Worm (Caenorhabditis elegans): ENCODE data around the gene math-8.

Gene math-8

DNA sequence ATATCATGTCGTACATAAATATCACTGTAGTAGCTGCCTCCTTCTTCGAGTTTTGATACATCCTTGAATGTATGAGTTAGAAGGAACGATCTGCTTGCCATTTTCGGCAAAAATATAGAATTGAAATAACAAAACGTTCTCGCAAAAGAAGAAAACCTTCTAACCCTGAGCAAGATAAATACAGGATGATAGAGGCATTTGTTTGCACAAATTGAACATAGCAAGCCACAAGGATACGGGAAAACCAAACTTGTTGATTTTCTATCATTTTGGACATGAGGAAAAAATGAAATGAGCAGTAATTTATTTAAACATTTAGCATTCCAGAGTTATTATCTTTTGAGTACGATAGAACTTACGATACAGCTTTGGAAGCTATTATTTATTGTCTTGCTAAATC, at the start of gene math-8:
TSS of gene math-8 (minus strand) at position 101 of the 400 bp plus-strand sequence.
- TF ChIP-seq tbp1 (GFP tag; optimal IDR thresholded peaks at IDR 0.05): no peak
- no peak for TF ChIP-seq nhr-90 (tag; optimal IDR thresholded peaks at IDR 0.05)
- TF ChIP-seq B0019.2 (GFP tag; conservative IDR thresholded peaks at IDR 0.05): no peak
- TF ChIP-seq dpff-1 (tag; optimal IDR thresholded peaks at IDR 0.05): no peak

ce11 chrII:1928578-1928977, 39.6 kb upstream of the math-8 start:
- TF ChIP-seq fkh-3 (tag; optimal IDR thresholded peaks at IDR 0.05): no peak
- TF ChIP-seq efl-1 (GFP tag; optimal IDR thresholded peaks at IDR 0.05): peak; percentile 19

- TF ChIP-seq ztf-22 (GFP tag; optimal IDR thresholded peaks at IDR 0.05) (no peak), F37B4.10 (GFP tag; IDR thresholded peaks at IDR 0.05) (no peak), pha-4 (tag; optimal IDR thresholded peaks at IDR 0.05) (no peak), nhr-80 (tag; optimal IDR thresholded peaks at IDR 0.05) (no peak), zim-3 (tag; optimal IDR thresholded peaks at IDR 0.05) (no peak), Y56A3A.18 (GFP tag; IDR thresholded peaks at IDR 0.05) (no peak), die-1 (tag; optimal IDR thresholded peaks at IDR 0.05) (no peak), hlh-26 (GFP tag; conservative IDR thresholded peaks at IDR 0.05) (no peak), snpc-1.1 (tag; optimal IDR thresholded peaks at IDR 0.05; ENCODE audit: insufficient read depth) (no peak), attf-6 (GFP tag; IDR thresholded peaks at IDR 0.05) (no peak), tbp1 (GFP tag; optimal IDR thresholded peaks at IDR 0.05) (no peak)
These were observed 37.2 kb upstream of the math-8 start, which contains the start of gene F52C6.2 for ce11 chrII:1926162-1926561. Gene F52C6.2 (plus strand): TSS chrII:1926462.

- TF ChIP-seq unc-62 (GFP tag; optimal IDR thresholded peaks at IDR 0.05) (no peak), hmg-1.2 (GFP tag; IDR thresholded peaks at IDR 0.05) (no peak), lsl-1 (GFP tag; optimal IDR thresholded peaks at IDR 0.05) (peak; percentile 51)
These were observed 35.5 kb upstream of the math-8 start, which contains the start of gene F52C6.3 for ce11 chrII:1924459-1924858. Gene F52C6.3 (plus strand): TSS chrII:1924759.

DNA sequence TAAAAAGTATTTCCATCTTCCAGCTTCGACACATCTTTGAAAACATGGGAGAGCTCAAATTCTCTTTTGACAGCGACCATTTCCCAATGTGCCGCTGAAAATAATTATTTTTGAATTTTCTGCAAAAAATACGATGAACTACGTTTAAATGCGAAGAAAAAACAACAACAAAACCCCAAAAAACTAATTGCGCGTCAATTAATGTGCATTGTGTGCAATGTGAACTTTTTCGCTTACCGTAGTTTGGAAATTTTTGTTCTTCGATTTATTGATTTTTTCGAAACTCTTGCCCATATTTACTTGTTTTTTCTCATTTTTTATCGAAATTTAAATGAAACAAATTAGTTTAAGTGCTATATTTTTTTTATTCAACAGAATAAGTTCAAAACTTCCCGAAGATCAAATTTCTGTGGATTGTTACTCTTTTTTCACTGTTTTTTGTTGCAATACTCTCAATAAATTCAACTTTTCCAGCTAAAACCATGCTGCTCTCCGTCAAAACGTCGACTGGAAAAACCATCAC, 33.8 kb upstream of the math-8 start, which contains the start of the genes bath-2 and F52C6.4:
TSS of gene bath-2 (minus strand) at position 101 of the 523 bp plus-strand sequence.
TSS of gene F52C6.4 (plus strand) at position 473 of the 523 bp plus-strand sequence.
- TF ChIP-seq hlh-26 (GFP tag; conservative IDR thresholded peaks at IDR 0.05): no peak
- peak; percentile 84 for TF ChIP-seq lsl-1 (GFP tag; optimal IDR thresholded peaks at IDR 0.05)
- TF ChIP-seq madf-6 (GFP tag; IDR thresholded peaks at IDR 0.05): peak; percentile 44; the same call in 1 of the 2 replicates

DNA sequence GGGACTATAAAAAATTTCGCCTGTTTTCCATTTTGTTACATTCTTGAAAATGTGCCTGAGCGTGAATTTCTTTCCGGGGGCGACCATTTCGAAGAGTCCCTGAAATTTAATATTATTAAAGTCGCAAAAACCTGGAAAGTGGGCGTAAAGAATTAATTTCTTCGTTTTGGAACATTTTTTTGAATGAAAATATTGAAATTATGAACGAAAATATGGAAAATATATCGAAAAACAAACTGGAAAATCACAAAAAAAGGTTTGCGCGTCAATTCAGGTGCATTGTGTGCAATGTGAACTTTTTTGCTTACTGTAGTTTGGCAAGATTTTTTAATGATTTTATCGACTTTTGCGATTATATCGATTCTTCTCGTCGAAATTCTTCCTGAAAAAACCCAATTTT, 32.0 kb upstream of the math-8 start, which contains the start of gene bath-7:
TSS of gene bath-7 (minus strand) at position 101 of the 400 bp plus-strand sequence.
- TF ChIP-seq lsl-1 (GFP tag; optimal IDR thresholded peaks at IDR 0.05) (peak; percentile 52), nhr-179 (tag; optimal IDR thresholded peaks at IDR 0.05) (no peak), aptf-3 (GFP tag; IDR thresholded peaks at IDR 0.05) (no peak)

ce11 chrII:1917862-1918261, 28.9 kb upstream of the math-8 start, which contains the start of gene bath-4:
Gene bath-4 (minus strand): TSS chrII:1917962.
- TF ChIP-seq lsl-1 (GFP tag; optimal IDR thresholded peaks at IDR 0.05) (peak; percentile 33), ztf-18 (tag; optimal IDR thresholded peaks at IDR 0.05) (no peak)

- TF ChIP-seq Y53G8AR.9 (GFP tag; conservative IDR thresholded peaks at IDR 0.05) (no peak), hlh-26 (GFP tag; conservative IDR thresholded peaks at IDR 0.05) (no peak), ztf-3 (GFP tag; optimal IDR thresholded peaks at IDR 0.05) (no peak), fkh-3 (tag; optimal IDR thresholded peaks at IDR 0.05) (no peak), ceh-79 (tag; optimal IDR thresholded peaks at IDR 0.05) (no peak), egl-44 (GFP tag; IDR thresholded peaks at IDR 0.05) (no peak), nhr-90 (tag; optimal IDR thresholded peaks at IDR 0.05) (no peak), dpl-1 (GFP tag; optimal IDR thresholded peaks at IDR 0.05) (no peak), ztf-6 (GFP tag; IDR thresholded peaks at IDR 0.05) (no peak), cebp-1 (GFP tag; IDR thresholded peaks at IDR 0.05) (no peak), cebp-1 (tag; optimal IDR thresholded peaks at IDR 0.05) (no peak), mcd-1 (GFP tag; IDR thresholded peaks at IDR 0.05) (no peak), snpc-1.3 (tag; optimal IDR thresholded peaks at IDR 0.05; ENCODE audit: insufficient read depth) (no peak), C17E4.6 (GFP tag; IDR thresholded peaks at IDR 0.05) (no peak), D2030.7 (GFP tag; IDR thresholded peaks at IDR 0.05) (no peak)
These were observed 23.8 kb upstream of the math-8 start, which contains the start of gene math-31 for ce11 chrII:1912741-1913140. Gene math-31 (minus strand): TSS chrII:1912841.
